Worm (Caenorhabditis elegans) whole organism, early embryonic: ENCODE data around the gene plpp-1.3.

Experiments
- B0310.2 ChIP-seq: sonication (generic microtip); optimal IDR thresholded peaks from 2 replicates; lab custom pipeline; 2016; ENCODE audit warnings: mild to moderate bottlenecking, missing genetic modification characterization, missing compliant biosample characterization
- F13C5.2 ChIP-seq: sonication (generic microtip); optimal IDR thresholded peaks from 2 replicates; lab custom pipeline; 2017; ENCODE audit warnings: mild to moderate bottlenecking, missing genetic modification characterization, inconsistent platforms, missing compliant biosample characterization
- aly-1 ChIP-seq: sonication (generic microtip); optimal IDR thresholded peaks from 2 replicates; lab custom pipeline; 2016; ENCODE audit warnings: missing genetic modification characterization, missing compliant biosample characterization
- ama-1 ChIP-seq: fragments of 150-350 bp; optimal IDR thresholded peaks from 2 replicates; lab custom pipeline; 2014
- ceh-13 ChIP-seq: fragments of 200-800 bp; sonication (Bioruptor generic); optimal IDR thresholded peaks from 2 replicates; lab custom pipeline; 2018; ENCODE audit warnings: mild to moderate bottlenecking, missing genetic modification characterization, missing compliant biosample characterization
- ceh-36 ChIP-seq: sonication (generic microtip); optimal IDR thresholded peaks from 2 replicates; lab custom pipeline; 2016; ENCODE audit warnings: missing genetic modification characterization, inconsistent platforms, missing compliant biosample characterization
- ets-7 ChIP-seq: sonication (generic microtip); optimal IDR thresholded peaks from 2 replicates; lab custom pipeline; 2016; ENCODE audit warnings: missing genotype, missing genetic modification characterization, missing compliant biosample characterization
- flt-1 ChIP-seq: fragments of 200-800 bp; sonication (Bioruptor generic); IDR thresholded peaks from 2 replicates; pipeline ENCODE4 v1.3.6; 2022; ENCODE audit warnings: missing genetic modification characterization, missing compliant biosample characterization
- hmbx-1 ChIP-seq: sonication (generic microtip); optimal IDR thresholded peaks from 2 replicates; lab custom pipeline; 2016; ENCODE audit warnings: mild to moderate bottlenecking, missing genetic modification characterization, missing compliant biosample characterization
- hmg-4 ChIP-seq: fragments of 200-800 bp; sonication (Bioruptor generic); optimal IDR thresholded peaks from 2 replicates; lab custom pipeline; 2018; ENCODE audit warnings: mild to moderate bottlenecking, missing genetic modification characterization, missing compliant biosample characterization
- hnd-1 ChIP-seq: sonication (generic microtip); optimal IDR thresholded peaks from 2 replicates; lab custom pipeline; 2016; ENCODE audit warnings: missing genetic modification characterization, missing compliant biosample characterization
- pes-1 ChIP-seq: fragments of 200-800 bp; sonication (Bioruptor generic); IDR thresholded peaks from 2 replicates; pipeline ENCODE4 v1.3.6; 2022; ENCODE audit warnings: missing genetic modification reagents, missing genetic modification characterization, missing compliant biosample characterization
- scrt-1 ChIP-seq: fragments of 200-800 bp; sonication (Bioruptor generic); IDR thresholded peaks from 2 replicates; pipeline ENCODE4 v1.3.6; 2022; ENCODE audit warnings: missing genetic modification characterization, missing compliant biosample characterization
- sea-1 ChIP-seq: fragments of 200-800 bp; sonication (Bioruptor generic); conservative IDR thresholded peaks from 2 replicates; pipeline ENCODE4 v1.3.6; 2022; ENCODE audit warnings: missing genetic modification characterization, missing compliant biosample characterization
- tbx-11 ChIP-seq: fragments of 200-800 bp; sonication (Bioruptor generic); IDR thresholded peaks from 2 replicates; pipeline ENCODE4 v1.3.6; 2022; ENCODE audit warnings: missing genetic modification characterization, missing compliant biosample characterization
- tbx-37 ChIP-seq: fragments of 200-800 bp; sonication (Bioruptor generic); conservative IDR thresholded peaks from 2 replicates; pipeline ENCODE4 v1.3.6; 2022; ENCODE audit warnings: missing genetic modification reagents, missing genetic modification characterization, missing compliant biosample characterization
- tra-4 ChIP-seq: sonication (generic microtip); optimal IDR thresholded peaks from 2 replicates; lab custom pipeline; 2017; ENCODE audit warnings: missing genetic modification characterization, missing compliant biosample characterization

The plpp-1.3 gene

ce11 chrX:10667424-10668291 lies 27.5 kb upstream of the plpp-1.3 start:
- TF ChIP-seq F13C5.2, result no peak
- no peak for TF ChIP-seq ceh-13
- no peak for TF ChIP-seq B0310.2
- no peak for TF ChIP-seq scrt-1
- no peak for TF ChIP-seq hmbx-1
- no peak for TF ChIP-seq flt-1
- no peak for TF ChIP-seq pes-1 (GFP tag; lab: Robert Waterston, UW)
- no peak for TF ChIP-seq aly-1 (tag; lab: Kevin White, UChicago)
- TF ChIP-seq tbx-37 (GFP tag; lab: Robert Waterston, UW), result no peak
- TF ChIP-seq tra-4 (tag; lab: Kevin White, UChicago), result no peak
- no peak for TF ChIP-seq ets-7
- no peak for TF ChIP-seq ama-1 (lab: Kevin White, UChicago)
- no peak for TF ChIP-seq ceh-36 (tag; lab: Kevin White, UChicago)

DNA sequence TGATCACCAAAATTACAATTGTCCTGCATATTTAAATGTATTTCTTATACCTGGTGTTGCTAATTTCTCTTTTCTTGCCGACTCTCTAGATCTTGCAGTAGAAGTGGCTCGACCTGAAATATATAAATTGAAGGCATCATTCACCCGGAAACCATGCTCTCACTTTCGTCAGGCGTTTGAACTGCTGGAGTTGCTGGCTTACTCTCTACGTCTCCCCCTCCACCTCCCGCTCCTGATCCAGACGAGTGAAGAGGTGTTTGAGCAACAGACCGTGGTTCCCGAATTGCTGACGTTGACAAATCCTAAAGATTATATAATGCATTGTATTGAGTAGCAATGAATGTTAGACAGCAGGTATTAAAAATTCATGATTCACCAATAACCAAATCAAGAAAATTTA lies 24.9 kb upstream of the plpp-1.3 start:
- TF ChIP-seq pes-1 (GFP tag; lab: Robert Waterston, UW) (no peak), ets-7 (no peak), hnd-1 (tag; lab: Kevin White, UChicago) (no peak), tbx-11 (GFP tag; lab: Robert Waterston, UW) (no peak), tra-4 (tag; lab: Kevin White, UChicago) (no peak), B0310.2 (no peak), scrt-1 (no peak), sea-1 (GFP tag; lab: Robert Waterston, UW) (no peak), hmg-4 (GFP tag; lab: Kevin White, UChicago) (no peak), flt-1 (no peak), hmbx-1 (no peak), ama-1 (lab: Kevin White, UChicago) (no peak), ceh-13 (no peak), F13C5.2 (no peak), ceh-36 (tag; lab: Kevin White, UChicago) (no peak), aly-1 (tag; lab: Kevin White, UChicago) (no peak), tbx-37 (GFP tag; lab: Robert Waterston, UW) (no peak)

DNA sequence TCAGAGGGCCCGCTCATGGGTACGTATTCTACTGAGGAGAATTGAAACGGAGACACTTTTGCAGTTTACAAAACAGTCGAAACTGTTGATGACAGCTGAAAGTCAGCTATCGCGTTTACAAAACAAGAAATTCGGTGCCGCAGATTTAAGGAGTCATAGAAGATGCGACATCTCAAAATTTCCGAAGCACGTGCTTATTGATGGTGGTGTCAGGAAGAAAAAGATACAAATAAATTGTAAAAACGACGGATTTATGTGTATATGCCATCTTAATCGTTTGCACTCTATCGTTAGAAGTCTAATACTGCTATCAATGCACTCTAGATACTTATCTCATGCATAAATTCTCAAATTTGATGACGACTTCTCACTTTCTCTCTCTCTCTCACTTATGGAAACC lies 20.9 kb upstream of the plpp-1.3 start, which contains the start of gene F13E6.2:
Gene F13E6.2 (minus strand): TSS at position 101 of the 400 bp plus-strand sequence.
- TF ChIP-seq tbx-11 (GFP tag; lab: Robert Waterston, UW), result no peak
- no peak for TF ChIP-seq scrt-1
- TF ChIP-seq hmg-4 (GFP tag; lab: Kevin White, UChicago), result no peak
- no peak for TF ChIP-seq ceh-13
- TF ChIP-seq hnd-1 (tag; lab: Kevin White, UChicago), result no peak
- no peak for TF ChIP-seq pes-1 (GFP tag; lab: Robert Waterston, UW)
- no peak for TF ChIP-seq F13C5.2
- no peak for TF ChIP-seq sea-1 (GFP tag; lab: Robert Waterston, UW)
- no peak for TF ChIP-seq tra-4 (tag; lab: Kevin White, UChicago)
- TF ChIP-seq B0310.2, result no peak
- TF ChIP-seq flt-1, result no peak
- no peak for TF ChIP-seq aly-1 (tag; lab: Kevin White, UChicago)
- TF ChIP-seq ets-7, result no peak
- no peak for TF ChIP-seq tbx-37 (GFP tag; lab: Robert Waterston, UW)

DNA sequence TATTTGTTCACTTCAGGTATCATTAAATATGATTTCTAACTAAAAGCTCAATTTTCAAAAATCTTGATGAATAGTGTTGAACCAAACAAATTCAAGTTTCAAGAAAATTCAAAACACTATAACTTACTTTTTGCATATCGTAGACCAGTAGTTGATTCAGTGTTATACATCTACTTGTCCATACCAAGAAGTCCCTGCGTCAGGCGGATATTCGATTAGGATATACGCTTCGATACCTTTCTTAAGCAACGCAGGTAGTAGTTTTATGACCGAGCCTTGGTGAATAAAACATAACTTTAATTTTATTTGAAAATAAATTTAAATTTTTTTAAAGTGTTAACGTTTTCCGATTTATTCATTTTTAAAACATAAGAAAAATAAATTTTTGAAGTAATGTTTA lies 19.7 kb upstream of the plpp-1.3 start:
- TF ChIP-seq ceh-36 (tag; lab: Kevin White, UChicago) (no peak), hmbx-1 (no peak), tbx-11 (GFP tag; lab: Robert Waterston, UW) (no peak), hmg-4 (GFP tag; lab: Kevin White, UChicago) (no peak), sea-1 (GFP tag; lab: Robert Waterston, UW) (no peak), B0310.2 (no peak), ceh-13 (no peak), pes-1 (GFP tag; lab: Robert Waterston, UW) (no peak), ets-7 (no peak), flt-1 (no peak), tra-4 (tag; lab: Kevin White, UChicago) (no peak), hnd-1 (tag; lab: Kevin White, UChicago) (no peak), F13C5.2 (no peak)

ce11 chrX:10675952-10676351 lies 19.2 kb upstream of the plpp-1.3 start:
- TF ChIP-seq sea-1 (GFP tag; lab: Robert Waterston, UW) (no peak), tbx-37 (GFP tag; lab: Robert Waterston, UW) (no peak), ceh-36 (tag; lab: Kevin White, UChicago) (no peak), hnd-1 (tag; lab: Kevin White, UChicago) (no peak), tbx-11 (GFP tag; lab: Robert Waterston, UW) (no peak), hmbx-1 (no peak), flt-1 (no peak), pes-1 (GFP tag; lab: Robert Waterston, UW) (no peak), ama-1 (lab: Kevin White, UChicago) (no peak), ceh-13 (no peak), F13C5.2 (no peak)

DNA sequence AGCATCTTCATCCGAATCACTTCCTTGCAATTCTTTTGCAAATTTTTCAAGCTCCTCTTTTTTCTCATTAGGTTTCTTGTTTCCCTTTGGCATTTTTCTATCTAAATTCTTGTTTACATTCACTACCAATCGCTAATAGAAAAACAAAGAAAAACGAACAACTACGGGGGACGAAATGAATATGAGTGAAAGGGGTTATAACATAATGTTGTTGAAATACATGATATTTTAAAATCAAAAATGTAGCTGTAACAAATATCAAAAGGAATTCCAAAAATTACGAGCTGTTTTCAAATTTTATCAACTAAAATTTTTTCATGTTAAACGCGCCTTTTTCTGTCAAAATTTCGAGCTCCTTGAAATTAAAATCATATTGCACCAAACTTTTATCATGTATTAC lies 18.1 kb upstream of the plpp-1.3 start, which contains the start of gene F13E6.1:
Gene F13E6.1 (minus strand): TSS at position 101 of the 400 bp plus-strand sequence.
- TF ChIP-seq scrt-1, result no peak
- TF ChIP-seq B0310.2, result no peak
- TF ChIP-seq hmg-4 (GFP tag; lab: Kevin White, UChicago), result no peak
- TF ChIP-seq tra-4 (tag; lab: Kevin White, UChicago), result no peak
- no peak for TF ChIP-seq tbx-11 (GFP tag; lab: Robert Waterston, UW)
- no peak for TF ChIP-seq ama-1 (lab: Kevin White, UChicago)
- TF ChIP-seq hnd-1 (tag; lab: Kevin White, UChicago), result no peak
- TF ChIP-seq sea-1 (GFP tag; lab: Robert Waterston, UW), result no peak
- TF ChIP-seq aly-1 (tag; lab: Kevin White, UChicago), result no peak
- TF ChIP-seq pes-1 (GFP tag; lab: Robert Waterston, UW), result no peak
- no peak for TF ChIP-seq ets-7
- TF ChIP-seq ceh-13, result no peak
- TF ChIP-seq hmbx-1, result no peak
- no peak for TF ChIP-seq tbx-37 (GFP tag; lab: Robert Waterston, UW)
- no peak for TF ChIP-seq flt-1
- no peak for TF ChIP-seq ceh-36 (tag; lab: Kevin White, UChicago)

ce11 chrX:10677552-10677951 lies 17.6 kb upstream of the plpp-1.3 start:
- TF ChIP-seq ceh-36 (tag; lab: Kevin White, UChicago) (no peak), flt-1 (0 out of 2 replicates have a peak, but pooled peaks have one; percentile 25), hmg-4 (GFP tag; lab: Kevin White, UChicago) (peak; percentile 56)
